Worm (Caenorhabditis elegans) whole organism, early embryonic: ENCODE measurements around the gene B0272.4.

ENCODE experiments used
- F13C5.2 ChIP-seq: sonication (generic microtip); optimal IDR thresholded peaks from 2 replicates; lab custom pipeline; 2017; ENCODE audit warnings: mild to moderate bottlenecking, missing genetic modification characterization, inconsistent platforms, missing compliant biosample characterization
- aly-1 ChIP-seq: sonication (generic microtip); optimal IDR thresholded peaks from 2 replicates; lab custom pipeline; 2016; ENCODE audit warnings: missing genetic modification characterization, missing compliant biosample characterization
- ama-1 ChIP-seq: fragments of 150-350 bp; optimal IDR thresholded peaks from 2 replicates; lab custom pipeline; 2014
- ceh-13 ChIP-seq: fragments of 200-800 bp; sonication (Bioruptor generic); optimal IDR thresholded peaks from 2 replicates; lab custom pipeline; 2018; ENCODE audit warnings: mild to moderate bottlenecking, missing genetic modification characterization, missing compliant biosample characterization
- ceh-36 ChIP-seq: sonication (generic microtip); optimal IDR thresholded peaks from 2 replicates; lab custom pipeline; 2016; ENCODE audit warnings: missing genetic modification characterization, inconsistent platforms, missing compliant biosample characterization
- ets-7 ChIP-seq: sonication (generic microtip); optimal IDR thresholded peaks from 2 replicates; lab custom pipeline; 2016; ENCODE audit warnings: missing genotype, missing genetic modification characterization, missing compliant biosample characterization
- flt-1 ChIP-seq: fragments of 200-800 bp; sonication (Bioruptor generic); IDR thresholded peaks from 2 replicates; pipeline ENCODE4 v1.3.6; 2022; ENCODE audit warnings: missing genetic modification characterization, missing compliant biosample characterization
- hmbx-1 ChIP-seq: sonication (generic microtip); optimal IDR thresholded peaks from 2 replicates; lab custom pipeline; 2016; ENCODE audit warnings: mild to moderate bottlenecking, missing genetic modification characterization, missing compliant biosample characterization
- hnd-1 ChIP-seq: sonication (generic microtip); optimal IDR thresholded peaks from 2 replicates; lab custom pipeline; 2016; ENCODE audit warnings: missing genetic modification characterization, missing compliant biosample characterization
- pes-1 ChIP-seq: fragments of 200-800 bp; sonication (Bioruptor generic); IDR thresholded peaks from 2 replicates; pipeline ENCODE4 v1.3.6; 2022; ENCODE audit warnings: missing genetic modification reagents, missing genetic modification characterization, missing compliant biosample characterization
- scrt-1 ChIP-seq: fragments of 200-800 bp; sonication (Bioruptor generic); IDR thresholded peaks from 2 replicates; pipeline ENCODE4 v1.3.6; 2022; ENCODE audit warnings: missing genetic modification characterization, missing compliant biosample characterization
- sea-1 ChIP-seq: fragments of 200-800 bp; sonication (Bioruptor generic); conservative IDR thresholded peaks from 2 replicates; pipeline ENCODE4 v1.3.6; 2022; ENCODE audit warnings: missing genetic modification characterization, missing compliant biosample characterization
- tbx-11 ChIP-seq: fragments of 200-800 bp; sonication (Bioruptor generic); IDR thresholded peaks from 2 replicates; pipeline ENCODE4 v1.3.6; 2022; ENCODE audit warnings: missing genetic modification characterization, missing compliant biosample characterization
- tra-4 ChIP-seq: sonication (generic microtip); optimal IDR thresholded peaks from 2 replicates; lab custom pipeline; 2017; ENCODE audit warnings: missing genetic modification characterization, missing compliant biosample characterization

ce11 chrX:9458142-9458541 is 29.9 kb downstream of the B0272.4 start, which contains the start of gene tba-8:
- TF ChIP-seq tbx-11 (GFP tag; lab: Robert Waterston, UW) (no peak), ama-1 (lab: Kevin White, UChicago) (no peak), hmbx-1 (tag; lab: Kevin White, UChicago) (no peak), flt-1 (GFP tag; lab: Robert Waterston, UW) (no peak), ets-7 (no peak), hnd-1 (tag; lab: Kevin White, UChicago) (no peak), ceh-13 (GFP tag; lab: Kevin White, UChicago) (no peak), F13C5.2 (tag; lab: Kevin White, UChicago) (no peak), sea-1 (GFP tag; lab: Robert Waterston, UW) (no peak), ceh-36 (tag; lab: Kevin White, UChicago) (no peak), pes-1 (GFP tag; lab: Robert Waterston, UW) (no peak), tra-4 (tag; lab: Kevin White, UChicago) (no peak), scrt-1 (GFP tag; lab: Robert Waterston, UW) (no peak), aly-1 (no peak)
